Fruit fly (Drosophila melanogaster): ENCODE results near the gene CG13693.

Gene CG13693

DNA sequence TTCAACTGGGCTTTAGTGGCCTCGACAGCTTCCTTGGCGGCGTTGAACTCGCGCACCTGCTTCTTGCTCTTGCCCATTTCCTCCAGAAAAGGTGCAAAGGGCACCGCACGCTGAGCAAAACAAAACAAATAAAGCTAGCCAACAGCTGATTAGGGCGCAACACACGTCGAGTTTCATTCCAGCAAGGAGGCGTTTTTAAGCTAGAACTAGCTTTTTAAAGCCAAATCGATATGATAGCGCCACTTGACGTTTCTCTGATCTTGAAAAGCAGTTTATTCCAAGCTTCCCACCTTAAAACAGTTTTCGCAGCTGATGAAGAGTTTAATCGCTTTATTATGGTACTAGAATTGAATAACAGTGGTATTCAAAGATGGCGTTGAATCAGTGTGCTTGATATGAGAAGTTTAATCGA, 50.8 kb downstream of the CG13693 start, which contains the start of gene CG11601 (continued):
- TF ChIP-seq CG11723 (GFP tag; optimal IDR thresholded peaks at IDR 0.05) = no peak
- TF ChIP-seq pb (GFP tag; optimal IDR thresholded peaks at IDR 0.05) = no peak
- TF ChIP-seq bigmax (GFP tag; optimal IDR thresholded peaks at IDR 0.05) = no peak
- no peak for TF ChIP-seq HLHmδ (GFP tag; optimal IDR thresholded peaks at IDR 0.05)
- TF ChIP-seq ttk (GFP tag; IDR thresholded peaks at IDR 0.05) = no peak
- no peak for TF ChIP-seq mam (GFP tag; optimal IDR thresholded peaks at IDR 0.05)
- TF ChIP-seq NfI (GFP tag; optimal IDR thresholded peaks at IDR 0.05) = peak; percentile 28
- TF ChIP-seq stwl (tag; optimal IDR thresholded peaks at IDR 0.05) = no peak
- TF ChIP-seq ssp (GFP tag; IDR thresholded peaks at IDR 0.05) = peak; percentile 83
- peak; percentile 16 for TF ChIP-seq CG15601 (tag; optimal IDR thresholded peaks at IDR 0.05)
- TF ChIP-seq CG6791 (GFP tag; IDR thresholded peaks at IDR 0.05; ENCODE audit: partially characterized antibody) = no peak
- TF ChIP-seq oc (tag; optimal IDR thresholded peaks at IDR 0.05) = no peak
- TF ChIP-seq dysf (GFP tag; IDR thresholded peaks at IDR 0.05) = peak; percentile 60
- no peak for TF ChIP-seq Drgx (GFP tag; IDR thresholded peaks at IDR 0.05)
- TF ChIP-seq CG7357 (GFP tag; IDR thresholded peaks at IDR 0.05) = peak; percentile 67; the same call in 2 of the 3 replicates
- no peak for TF ChIP-seq CG4404 (GFP tag; IDR thresholded peaks at IDR 0.05)
- TF ChIP-seq CG7271 (tag; optimal IDR thresholded peaks at IDR 0.05) = no peak
- TF ChIP-seq B-H2 (GFP tag; optimal IDR thresholded peaks at IDR 0.05) = peak; percentile 30
- TF ChIP-seq usp (GFP tag; optimal IDR thresholded peaks at IDR 0.05) = no peak
- TF ChIP-seq NC2α (GFP tag; optimal IDR thresholded peaks at IDR 0.05) = no peak
- TF ChIP-seq CG33213 (GFP tag; optimal IDR thresholded peaks at IDR 0.05) = peak; percentile 47
- TF ChIP-seq CG10979 (tag; optimal IDR thresholded peaks at IDR 0.05) = no peak
- 0 out of 2 replicates have a peak, but pooled peaks have one; percentile 11 for TF ChIP-seq danr (GFP tag; IDR thresholded peaks at IDR 0.05)
- no peak for TF ChIP-seq CG34224 (GFP tag; IDR thresholded peaks at IDR 0.05; ENCODE audit: partially characterized antibody)
- 0 out of 2 replicates have a peak, but pooled peaks have one; percentile 37 for TF ChIP-seq CG32532 (GFP tag; IDR thresholded peaks at IDR 0.05)
- peak; percentile 80 for TF ChIP-seq CG15514 (GFP tag; optimal IDR thresholded peaks at IDR 0.05)
- no peak for TF ChIP-seq CG12155 (GFP tag; optimal IDR thresholded peaks at IDR 0.05)
- TF ChIP-seq salm (tag; optimal IDR thresholded peaks at IDR 0.05) = no peak
- no peak for TF ChIP-seq grn (GFP tag; optimal IDR thresholded peaks at IDR 0.05)
- no peak for TF ChIP-seq CG5953 (GFP tag; IDR thresholded peaks at IDR 0.05)
- peak; percentile 59 for TF ChIP-seq CG30403 (GFP tag; optimal IDR thresholded peaks at IDR 0.05)
- TF ChIP-seq unc-4 (GFP tag; IDR thresholded peaks at IDR 0.05; ENCODE audit: partially characterized antibody) = 0 out of 2 replicates have a peak, but pooled peaks have one; percentile 24
- no peak for TF ChIP-seq bab2 (GFP tag; optimal IDR thresholded peaks at IDR 0.05)
- TF ChIP-seq psq (GFP tag; optimal IDR thresholded peaks at IDR 0.05) = peak; percentile 44
- TF ChIP-seq Myb (GFP tag; optimal IDR thresholded peaks at IDR 0.05) = peak; percentile 58
- peak; percentile 2 for TF ChIP-seq Dad (GFP tag; optimal IDR thresholded peaks at IDR 0.05)
- no peak for TF ChIP-seq CG3995 (GFP tag; optimal IDR thresholded peaks at IDR 0.05)
- TF ChIP-seq CG2120 (GFP tag; optimal IDR thresholded peaks at IDR 0.05) = peak; percentile 60
- TF ChIP-seq pho (GFP tag; optimal IDR thresholded peaks at IDR 0.05) = peak; percentile 59
- no peak for TF ChIP-seq lbe (GFP tag; optimal IDR thresholded peaks at IDR 0.05)
- TF ChIP-seq CG10462 (GFP tag; optimal IDR thresholded peaks at IDR 0.05) = no peak
- TF ChIP-seq HmgZ (tag; optimal IDR thresholded peaks at IDR 0.05) = peak; percentile 55
- 0 out of 2 replicates have a peak, but pooled peaks have one; percentile 25 for TF ChIP-seq Doc2 (GFP tag; IDR thresholded peaks at IDR 0.05)
- no peak for TF ChIP-seq Neu2 (GFP tag; optimal IDR thresholded peaks at IDR 0.05; ENCODE audit: borderline replicate concordance)
- TF ChIP-seq HLH4C (GFP tag; IDR thresholded peaks at IDR 0.05; ENCODE audit: partially characterized antibody) = peak; percentile 51; the same call in 2 of the 3 replicates
- no peak for TF ChIP-seq tup (GFP tag; optimal IDR thresholded peaks at IDR 0.05)
- no peak for TF ChIP-seq ERR (GFP tag; optimal IDR thresholded peaks at IDR 0.05)
- no peak for TF ChIP-seq p53 (GFP tag; optimal IDR thresholded peaks at IDR 0.05)
- TF ChIP-seq ab (GFP tag; optimal IDR thresholded peaks at IDR 0.05) = no peak
- no peak for TF ChIP-seq jing (GFP tag; optimal IDR thresholded peaks at IDR 0.05)
- TF ChIP-seq ro (GFP tag; IDR thresholded peaks at IDR 0.05) = no peak

All from whole organism, embryonic.